Worm (Caenorhabditis elegans): Measurements from ENCODE around the gene Y53G8AR.5.
"Not testable (repeated sequence)": the region's sequence is repeated elsewhere in the genome, so short reads cannot be mapped to it uniquely, and the experiment has no call there.

The Y53G8AR.5 gene

ce11 chrIII:3259691-3260090 is 37.6 kb upstream of the Y53G8AR.5 start, which contains the start of gene Y53G8AM.6:
Y53G8AM.6 (minus strand) TSS chrIII:3259791.
- not testable (repeated sequence) for TF ChIP-seq pha-4, pqm-1, unc-86 (tag; optimal IDR thresholded peaks at IDR 0.05)

ce11 chrIII:3263696-3264095 is 33.6 kb upstream of the Y53G8AR.5 start:
- no peak for TF ChIP-seq hlh-13 (GFP tag; optimal IDR thresholded peaks at IDR 0.05)
- TF ChIP-seq hlh-15 (tag; optimal IDR thresholded peaks at IDR 0.05): no peak
- TF ChIP-seq eyg-1 (tag; optimal IDR thresholded peaks at IDR 0.05): no peak
- TF ChIP-seq fkh-6 (tag; optimal IDR thresholded peaks at IDR 0.05): no peak
- no peak for TF ChIP-seq fax-1 (tag; optimal IDR thresholded peaks at IDR 0.05)
- TF ChIP-seq sox-4 (tag; optimal IDR thresholded peaks at IDR 0.05): no peak
- no peak for TF ChIP-seq che-1 (tag; optimal IDR thresholded peaks at IDR 0.05)
- TF ChIP-seq sdc-2 (tag; optimal IDR thresholded peaks at IDR 0.05): no peak
- no peak for TF ChIP-seq ceh-34 (tag; optimal IDR thresholded peaks at IDR 0.05)

- TF ChIP-seq lin-11 (tag; optimal IDR thresholded peaks at IDR 0.05): no peak
- no peak for TF ChIP-seq hlh-15 (tag; optimal IDR thresholded peaks at IDR 0.05)
Observed at ce11 chrIII:3266602-3267001, 30.6 kb upstream of the Y53G8AR.5 start, which contains the start of gene Y53G8AM.7. Y53G8AM.7 (minus strand) TSS chrIII:3266702.

- TF ChIP-seq ahr-1 (tag; optimal IDR thresholded peaks at IDR 0.05) (no peak), nhr-11 (tag; optimal IDR thresholded peaks at IDR 0.05) (no peak), ceh-34 (tag; optimal IDR thresholded peaks at IDR 0.05) (peak; percentile 64), nhr-232 (tag; optimal IDR thresholded peaks at IDR 0.05) (no peak), ceh-22 (tag; optimal IDR thresholded peaks at IDR 0.05) (no peak), syd-9 (tag; optimal IDR thresholded peaks at IDR 0.05) (peak; percentile 25), zip-5 (tag; optimal IDR thresholded peaks at IDR 0.05) (no peak), pat-9 (tag; optimal IDR thresholded peaks at IDR 0.05) (no peak), eyg-1 (tag; optimal IDR thresholded peaks at IDR 0.05) (no peak), K09A11.1 (tag; optimal IDR thresholded peaks at IDR 0.05; ENCODE audit: insufficient read depth) (no peak), K02D7.2 (tag; optimal IDR thresholded peaks at IDR 0.05) (no peak), ceh-24 (tag; optimal IDR thresholded peaks at IDR 0.05) (no peak), F13H6.1 (tag; optimal IDR thresholded peaks at IDR 0.05) (no peak), rnt-1 (tag; optimal IDR thresholded peaks at IDR 0.05) (peak; percentile 84), hlh-15 (tag; optimal IDR thresholded peaks at IDR 0.05) (no peak), dmd-4 (tag; optimal IDR thresholded peaks at IDR 0.05; ENCODE audit: borderline replicate concordance) (no peak), madf-2 (tag; optimal IDR thresholded peaks at IDR 0.05) (peak; percentile 47), elt-4 (tag; optimal IDR thresholded peaks at IDR 0.05) (no peak), ztf-16 (tag; optimal IDR thresholded peaks at IDR 0.05) (peak; percentile 46), C38D4.7 (GFP tag; optimal IDR thresholded peaks at IDR 0.05) (peak; percentile 18), hlh-6 (tag; optimal IDR thresholded peaks at IDR 0.05) (no peak), hlh-8 (tag; optimal IDR thresholded peaks at IDR 0.05) (peak; percentile 4), pag-3 (tag; optimal IDR thresholded peaks at IDR 0.05; ENCODE audit: borderline replicate concordance) (no peak), unc-86 (tag; optimal IDR thresholded peaks at IDR 0.05) (no peak), ceh-6 (GFP tag; optimal IDR thresholded peaks at IDR 0.05) (no peak), ceh-48 (tag; optimal IDR thresholded peaks at IDR 0.05) (no peak), ceh-2 (tag; optimal IDR thresholded peaks at IDR 0.05) (peak; percentile 54), pax-1 (tag; optimal IDR thresholded peaks at IDR 0.05) (no peak), sox-4 (tag; optimal IDR thresholded peaks at IDR 0.05) (no peak), pha-4 (tag; optimal IDR thresholded peaks at IDR 0.05) (no peak), Y22D7AL.16 (tag; optimal IDR thresholded peaks at IDR 0.05) (no peak), ceh-18 (tag; optimal IDR thresholded peaks at IDR 0.05) (peak; percentile 79), tbx-2 (tag; optimal IDR thresholded peaks at IDR 0.05) (peak; percentile 85), tbx-7 (tag; optimal IDR thresholded peaks at IDR 0.05) (no peak), unc-42 (tag; optimal IDR thresholded peaks at IDR 0.05) (peak; percentile 15), sdc-2 (tag; optimal IDR thresholded peaks at IDR 0.05) (peak; percentile 33), hlh-30 (tag; optimal IDR thresholded peaks at IDR 0.05; ENCODE audit: insufficient read depth) (peak; percentile 88), ceh-31 (tag; optimal IDR thresholded peaks at IDR 0.05) (peak; percentile 73), sox-2 (GFP tag; IDR thresholded peaks at IDR 0.05) (no peak), npax-4 (tag; optimal IDR thresholded peaks at IDR 0.05) (no peak), hlh-13 (GFP tag; optimal IDR thresholded peaks at IDR 0.05) (no peak), che-1 (tag; optimal IDR thresholded peaks at IDR 0.05) (no peak), pqm-1 (tag; optimal IDR thresholded peaks at IDR 0.05) (no peak)
Observed at ce11 chrIII:3271682-3272081, 25.6 kb upstream of the Y53G8AR.5 start.

Data from whole organism, late embryonic.